Worm (Caenorhabditis elegans) whole organism, mixed stage, embryonic: ENCODE measurements around the gene F25B5.6.

ENCODE experiments used
- cnd-1 ChIP-seq: fragments of 200-800 bp; sonication (Bioruptor generic); optimal IDR thresholded peaks from 2 replicates; lab custom pipeline; 2018; ENCODE audit warnings: mild to moderate bottlenecking, missing genetic modification characterization, missing compliant biosample characterization
- hlh-1 ChIP-seq: fragments of 150-350 bp; optimal IDR thresholded peaks from 2 replicates; lab custom pipeline; 2014; ENCODE audit warnings: missing biosample characterization, missing genetic modification reagents, missing genetic modification characterization
- lin-13 ChIP-seq: fragments of 150-350 bp; optimal IDR thresholded peaks from 2 replicates; lab custom pipeline; 2014; ENCODE audit warnings: missing biosample characterization, missing genetic modification characterization
- nhr-76 ChIP-seq: sonication (generic microtip); optimal IDR thresholded peaks from 2 replicates; lab custom pipeline; 2017; ENCODE audit warnings: missing biosample characterization, missing genetic modification characterization
- pha-4 ChIP-seq: fragments of 150-350 bp; optimal IDR thresholded peaks from 2 replicates; lab custom pipeline; 2018; ENCODE audit warnings: missing biosample characterization, missing genetic modification reagents, missing genetic modification characterization
- sptf-1 ChIP-seq: sonication (generic microtip); optimal IDR thresholded peaks from 2 replicates; lab custom pipeline; 2017; ENCODE audit warnings: mild to moderate bottlenecking, missing genetic modification characterization, moderate library complexity, missing compliant biosample characterization
- unc-39 ChIP-seq: fragments of 150-350 bp; optimal IDR thresholded peaks from 2 replicates; lab custom pipeline; 2014; ENCODE audit warnings: missing biosample characterization, missing genetic modification characterization
- unc-62 ChIP-seq: fragments of 150-350 bp; optimal IDR thresholded peaks from 2 replicates; lab custom pipeline; 2014; ENCODE audit warnings: missing biosample characterization, missing genetic modification reagents, missing genetic modification characterization
- ztf-11 ChIP-seq: fragments of 150-350 bp; optimal IDR thresholded peaks from 2 replicates; lab custom pipeline; 2014; ENCODE audit warnings: missing biosample characterization, missing genetic modification characterization

DNA sequence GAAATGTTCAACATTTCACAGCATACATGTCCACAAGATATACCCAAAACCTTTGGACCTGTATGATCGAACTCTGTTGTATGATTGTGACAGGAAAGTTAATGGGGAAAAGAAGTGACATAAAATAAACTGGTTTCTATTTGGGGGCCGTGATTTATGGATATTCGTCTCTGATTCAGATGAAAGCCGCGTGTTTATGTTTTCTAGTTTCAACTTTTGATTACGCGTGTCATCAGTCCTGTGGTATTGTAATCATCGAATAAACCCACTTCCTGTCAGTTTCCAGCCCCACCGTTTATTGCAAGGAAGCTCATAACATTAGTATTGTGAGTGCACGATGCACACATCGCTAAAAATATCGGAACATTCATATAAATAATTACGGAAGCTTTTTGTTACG lies 26.3 kb downstream of the F25B5.6 start:
- no peak for TF ChIP-seq unc-62 (GFP tag; lab: Kevin White, UChicago)
- TF ChIP-seq hlh-1 (tag; lab: Kevin White, UChicago) = no peak
- TF ChIP-seq nhr-76 (tag; lab: Kevin White, UChicago) = no peak
- TF ChIP-seq pha-4 (tag; lab: Kevin White, UChicago) = no peak
- TF ChIP-seq ztf-11 = no peak
- no peak for TF ChIP-seq sptf-1 (tag; lab: Kevin White, UChicago)
- no peak for TF ChIP-seq lin-13 (tag; lab: Kevin White, UChicago)
- no peak for TF ChIP-seq unc-39
- TF ChIP-seq cnd-1 (tag; lab: Kevin White, UChicago) = no peak
